Worm (Caenorhabditis elegans) whole organism, L1 larva: ENCODE measurements around the gene rnh-1.0.

Experiments used
- F16B12.6 ChIP-seq: fragments of 150-350 bp; optimal IDR thresholded peaks from 2 replicates; lab custom pipeline; 2014; ENCODE audit warnings: missing biosample characterization, missing genetic modification characterization
- alr-1 ChIP-seq: fragments of 200-800 bp; sonication (Bioruptor generic); optimal IDR thresholded peaks from 2 replicates; lab custom pipeline; 2018; ENCODE audit warnings: borderline replicate concordance, mild to moderate bottlenecking, missing genetic modification characterization, missing compliant biosample characterization
- aly-2 ChIP-seq: fragments of 150-350 bp; optimal IDR thresholded peaks from 2 replicates; lab custom pipeline; 2014; ENCODE audit warnings: missing biosample characterization, missing genetic modification characterization
- ama-1 ChIP-seq: fragments of 150-350 bp; optimal IDR thresholded peaks from 2 replicates; lab custom pipeline; 2014
- blmp-1 ChIP-seq: fragments of 150-350 bp; optimal IDR thresholded peaks from 2 replicates; lab custom pipeline; 2014; ENCODE audit warnings: missing biosample characterization, missing genetic modification characterization
- ces-1 ChIP-seq: fragments of 150-350 bp; optimal IDR thresholded peaks from 2 replicates; lab custom pipeline; 2014; ENCODE audit warnings: missing biosample characterization, missing genetic modification reagents, missing genetic modification characterization
- egl-27 ChIP-seq, 2 experiments: fragments of 150-350 bp in 1 of 2; sonication (generic microtip); optimal IDR thresholded peaks; 3 replicates each; lab custom pipeline; 2017 to 2018; ENCODE audit warnings: missing biosample characterization in 2 of 2, missing genetic modification characterization in 2 of 2, missing genetic modification reagents in 2 of 2
- elt-2 ChIP-seq: sonication (generic microtip); optimal IDR thresholded peaks from 2 replicates; lab custom pipeline; 2016; ENCODE audit warnings: missing genetic modification characterization, mild to moderate bottlenecking, inconsistent platforms, missing compliant biosample characterization, missing genetic modification reagents
- fos-1 ChIP-seq: fragments of 150-350 bp; optimal IDR thresholded peaks from 2 replicates; lab custom pipeline; 2014; ENCODE audit warnings: missing biosample characterization, missing genetic modification characterization
- lin-15B ChIP-seq: fragments of 150-350 bp; sonication (generic microtip); optimal IDR thresholded peaks from 3 replicates; lab custom pipeline; 2014; ENCODE audit warnings: missing biosample characterization, missing genetic modification characterization
- lsy-2 ChIP-seq, 2 experiments: fragments of 150-350 bp; optimal IDR thresholded peaks; 2 replicates each; lab custom pipeline; 2014; ENCODE audit warnings: missing biosample characterization in 2 of 2, missing genetic modification characterization in 2 of 2
- mep-1 ChIP-seq: fragments of 150-350 bp; optimal IDR thresholded peaks from 2 replicates; lab custom pipeline; 2014; ENCODE audit warnings: missing biosample characterization, missing genetic modification characterization
- nhr-76 ChIP-seq: sonication (generic microtip); optimal IDR thresholded peaks from 2 replicates; lab custom pipeline; 2017; ENCODE audit warnings: missing biosample characterization, missing genetic modification characterization
- zag-1 ChIP-seq: fragments of 150-350 bp; optimal IDR thresholded peaks from 2 replicates; lab custom pipeline; 2014; ENCODE audit warnings: missing biosample characterization, missing genetic modification characterization

- no peak for TF ChIP-seq fos-1 (tag; lab: Kevin White, UChicago)
- no peak for TF ChIP-seq zag-1 (tag; lab: Kevin White, UChicago)
- TF ChIP-seq F16B12.6 (tag; lab: Kevin White, UChicago), result no peak
- no peak for TF ChIP-seq alr-1 (tag; lab: Kevin White, UChicago)
- TF ChIP-seq mep-1 (tag; lab: Kevin White, UChicago), result peak; percentile 8
- TF ChIP-seq lsy-2 (tag; optimal IDR thresholded peaks at IDR 0.05; lab: Kevin White, UChicago), result peak in 1 of 2 experiments; percentile 28
- no peak for TF ChIP-seq ama-1
- no peak for TF ChIP-seq nhr-76 (tag; lab: Kevin White, UChicago)
- no peak for TF ChIP-seq lin-15B (tag; lab: Kevin White, UChicago)
- no peak for TF ChIP-seq blmp-1 (tag; lab: Kevin White, UChicago)
- no peak for TF ChIP-seq elt-2 (tag; lab: Kevin White, UChicago)
- no peak for TF ChIP-seq egl-27 (tag; optimal IDR thresholded peaks at IDR 0.05; lab: Kevin White, UChicago)
- no peak for TF ChIP-seq ces-1
- TF ChIP-seq aly-2 (tag; lab: Kevin White, UChicago), result no peak
These were observed 47.3 kb downstream of the rnh-1.0 start for ce11 chrII:5042381-5042930.
